Worm (Caenorhabditis elegans) whole organism, young adult: ENCODE results near the gene cca-1.

Source experiments
- K11D2.4 ChIP-seq: fragments of 200-800 bp; sonication (Bioruptor generic); IDR thresholded peaks from 2 replicates; pipeline ENCODE4 v1.3.6; 2022; ENCODE audit warnings: missing genetic modification reagents, missing genetic modification characterization, missing compliant biosample characterization
- aptf-2 ChIP-seq: fragments of 200-800 bp; sonication (Bioruptor generic); conservative IDR thresholded peaks from 2 replicates; pipeline ENCODE4 v1.3.6; 2022; ENCODE audit warnings: missing genetic modification reagents, missing genetic modification characterization, missing compliant biosample characterization
- cebp-1 ChIP-seq, 2 experiments: fragments of 200-800 bp in 1 of 2; sonication (Bioruptor generic) in 1 of 2; sonication (generic microtip) in 1 of 2; IDR thresholded peaks in 1 of 2; optimal IDR thresholded peaks in 1 of 2; 2 replicates each; pipeline versions ENCODE4 v1.3.6 to Lab custom; 2017 to 2022; ENCODE audit warnings: missing compliant biosample characterization in 2 of 2, missing genetic modification characterization in 2 of 2, mild to moderate bottlenecking in 1 of 2, missing genetic modification reagents in 1 of 2, moderate library complexity in 1 of 2
- dpl-1 ChIP-seq: fragments of 150-350 bp; optimal IDR thresholded peaks from 2 replicates; lab custom pipeline; 2014; ENCODE audit warnings: missing biosample characterization, missing genetic modification reagents, missing genetic modification characterization
- lin-54 ChIP-seq: fragments of 200-800 bp; sonication (Bioruptor generic); optimal IDR thresholded peaks from 2 replicates; lab custom pipeline; 2018; ENCODE audit warnings: mild to moderate bottlenecking, missing genetic modification characterization, missing compliant biosample characterization
- lir-1 ChIP-seq: fragments of 200-800 bp; sonication (Bioruptor generic); conservative IDR thresholded peaks from 2 replicates; pipeline ENCODE4 v1.3.6; 2022; ENCODE audit warnings: missing genetic modification reagents, missing genetic modification characterization, missing compliant biosample characterization
- madf-8 ChIP-seq: fragments of 200-800 bp; sonication (Bioruptor generic); conservative IDR thresholded peaks from 2 replicates; pipeline ENCODE4 v1.3.6; 2022; ENCODE audit warnings: missing genetic modification reagents, missing genetic modification characterization, missing compliant biosample characterization
- mcd-1 ChIP-seq: fragments of 200-800 bp; sonication (Bioruptor generic); IDR thresholded peaks from 2 replicates; pipeline ENCODE4 v1.3.6; 2022; ENCODE audit warnings: missing genetic modification reagents, missing genetic modification characterization, missing compliant biosample characterization
- mel-28 ChIP-seq: sonication (generic microtip); optimal IDR thresholded peaks from 2 replicates; lab custom pipeline; 2016; ENCODE audit warnings: borderline replicate concordance, mild to moderate bottlenecking, missing genetic modification characterization, missing compliant biosample characterization
- nfya-1 ChIP-seq: sonication (generic microtip); optimal IDR thresholded peaks from 2 replicates; lab custom pipeline; 2017; ENCODE audit warnings: antibody characterized with exemption, missing compliant biosample characterization, missing genetic modification characterization, borderline replicate concordance; ENCODE audit not compliant: insufficient read depth
- nhr-80 ChIP-seq: sonication (generic microtip); optimal IDR thresholded peaks from 2 replicates; lab custom pipeline; 2016; ENCODE audit warnings: missing genetic modification characterization, missing compliant biosample characterization
- snpc-4 ChIP-seq, 5 experiments: fragments of 150-350 bp in 1 of 5; sonication (generic microtip) in 4 of 5; optimal IDR thresholded peaks; 2 replicates each; lab custom pipeline; 2014 to 2018; ENCODE audit warnings: missing genetic modification characterization in 5 of 5, missing biosample characterization in 3 of 5, antibody characterized with exemption in 2 of 5, mild to moderate bottlenecking in 2 of 5, missing compliant biosample characterization in 2 of 5, missing genotype in 2 of 5, moderate library complexity in 2 of 5, missing genetic modification reagents in 1 of 5
- tbp1 ChIP-seq: fragments of 200-800 bp; sonication (Bioruptor generic); optimal IDR thresholded peaks from 2 replicates; lab custom pipeline; 2018; ENCODE audit warnings: mild to moderate bottlenecking, missing genetic modification characterization, missing compliant biosample characterization
- unc-130 ChIP-seq: sonication (generic microtip); optimal IDR thresholded peaks from 2 replicates; lab custom pipeline; 2016; ENCODE audit warnings: missing genetic modification reagents, missing genetic modification characterization, missing compliant biosample characterization

DNA sequence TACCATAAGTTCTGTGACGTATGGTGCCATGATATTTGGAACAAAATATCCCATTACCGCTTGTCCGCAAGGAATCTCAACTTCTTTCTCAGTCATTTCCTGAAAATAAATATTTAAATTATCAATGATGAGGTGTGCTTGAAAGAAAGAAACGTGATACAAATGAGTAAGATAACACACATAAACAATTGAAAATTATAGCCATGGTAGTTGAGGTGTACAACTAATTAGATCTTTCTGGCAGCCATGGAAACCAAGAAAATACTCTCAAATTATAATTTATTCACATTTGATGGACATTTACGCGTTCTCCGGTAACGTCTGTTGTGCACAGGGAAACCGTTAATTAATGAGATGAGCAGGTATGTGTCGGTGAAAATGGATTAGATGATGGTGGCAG is 16.5 kb upstream of the cca-1 start, which contains the start of gene C39D10.5:
- TF ChIP-seq tbp1 (GFP tag; lab: Kevin White, UChicago) (no peak), dpl-1 (GFP tag; lab: Kevin White, UChicago) (no peak), snpc-4 (GFP tag; optimal IDR thresholded peaks at IDR 0.05; lab: Kevin White, UChicago) (no peak), snpc-4 (tag; optimal IDR thresholded peaks at IDR 0.05; lab: Kevin White, UChicago) (no peak), mel-28 (tag; lab: Kevin White, UChicago) (no peak), aptf-2 (GFP tag; lab: Robert Waterston, UW) (no peak), nfya-1 (tag; lab: Kevin White, UChicago) (no peak), lir-1 (GFP tag; lab: Robert Waterston, UW) (no peak), cebp-1 (GFP tag; IDR thresholded peaks at IDR 0.05; lab: Robert Waterston, UW) (no peak), cebp-1 (tag; optimal IDR thresholded peaks at IDR 0.05; lab: Kevin White, UChicago) (no peak), mcd-1 (GFP tag; lab: Robert Waterston, UW) (no peak), madf-8 (GFP tag; lab: Robert Waterston, UW) (no peak), unc-130 (GFP tag; lab: Kevin White, UChicago) (no peak), lin-54 (GFP tag; lab: Kevin White, UChicago) (no peak), K11D2.4 (GFP tag; lab: Robert Waterston, UW) (no peak), nhr-80 (tag; lab: Kevin White, UChicago) (no peak)
